Worm (Caenorhabditis elegans): ENCODE results near the gene T27A10.6.

ce11 chrX:3634782-3635181 is 38.6 kb upstream of the T27A10.6 start:
- TF ChIP-seq zip-11 (GFP tag; IDR thresholded peaks at IDR 0.05) (no peak), zfp-3 (GFP tag; conservative IDR thresholded peaks at IDR 0.05) (no peak), tra-1 (GFP tag; IDR thresholded peaks at IDR 0.05) (no peak), ctbp-1 (GFP tag; IDR thresholded peaks at IDR 0.05) (no peak), ztf-11 (tag; optimal IDR thresholded peaks at IDR 0.05) (no peak), aly-2 (tag; optimal IDR thresholded peaks at IDR 0.05) (no peak), nhr-237 (tag; optimal IDR thresholded peaks at IDR 0.05) (no peak), hlh-30 (tag; optimal IDR thresholded peaks at IDR 0.05; ENCODE audit: insufficient read depth) (no peak), ama-1 (optimal IDR thresholded peaks at IDR 0.05) (no peak), daf-16 (GFP tag; optimal IDR thresholded peaks at IDR 0.05) (no peak), daf-16 (tag; optimal IDR thresholded peaks at IDR 0.05) (no peak)
